Fruit fly (Drosophila melanogaster): Measurements from ENCODE around the gene CG32026.
A peak's percentile ranks its signal among the peaks of the same experiment; 100 is the strongest.

Gene CG32026

dm6 chr3L:8836162-8836561, at the start of gene CG32026:
CG32026 (plus strand) TSS chr3L:8836462.
- TF ChIP-seq CG17801 (GFP tag; optimal IDR thresholded peaks at IDR 0.05; ENCODE audit: partially characterized antibody): no peak

DNA sequence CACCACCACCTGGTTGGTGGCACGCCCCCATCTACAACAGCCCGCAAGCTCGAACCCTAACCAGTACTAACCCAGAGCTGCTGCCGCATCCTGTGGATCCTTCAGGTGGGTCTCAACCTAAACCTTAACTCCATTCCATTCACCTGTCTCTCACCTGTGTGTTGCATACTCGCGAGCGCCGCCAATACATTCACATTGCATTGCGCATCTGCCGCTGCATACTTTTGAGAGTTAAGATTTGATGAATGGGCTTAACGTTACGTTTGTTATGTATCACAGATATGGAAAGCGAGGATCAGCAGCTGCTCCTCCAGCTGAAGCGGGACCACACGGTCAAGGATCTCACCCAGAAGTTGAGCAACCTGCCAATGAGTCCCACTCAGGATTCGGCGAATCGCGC, 49.0 kb upstream of the CG32026 start:
- no peak for TF ChIP-seq CG17801 (GFP tag; optimal IDR thresholded peaks at IDR 0.05; ENCODE audit: partially characterized antibody)

DNA sequence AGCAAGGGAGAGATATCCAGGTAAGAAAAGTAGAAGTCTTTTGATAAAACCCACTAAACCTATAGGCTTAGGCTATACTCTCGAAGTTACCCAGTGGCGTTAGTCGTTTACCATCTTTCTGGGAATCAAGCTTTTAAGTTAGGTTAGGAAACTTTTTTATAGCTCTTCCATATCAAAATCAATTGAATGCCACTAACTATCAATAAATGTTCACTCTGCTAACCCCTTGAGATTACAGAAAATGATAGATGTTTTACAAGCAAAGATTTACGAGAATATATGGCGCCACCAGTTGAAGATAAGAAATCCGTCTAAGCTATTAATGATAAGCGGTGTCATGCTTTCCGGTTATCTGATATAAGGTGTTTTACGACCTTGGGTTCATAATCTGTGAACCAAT, 48.6 kb upstream of the CG32026 start:
- TF ChIP-seq CG17801 (GFP tag; optimal IDR thresholded peaks at IDR 0.05; ENCODE audit: partially characterized antibody): no peak

dm6 chr3L:8788445-8788844, 47.8 kb upstream of the CG32026 start, which contains the start of gene Acbp5:
Acbp5 (minus strand) TSS chr3L:8788545.
- no peak for TF ChIP-seq CG17801 (GFP tag; optimal IDR thresholded peaks at IDR 0.05; ENCODE audit: partially characterized antibody)

DNA sequence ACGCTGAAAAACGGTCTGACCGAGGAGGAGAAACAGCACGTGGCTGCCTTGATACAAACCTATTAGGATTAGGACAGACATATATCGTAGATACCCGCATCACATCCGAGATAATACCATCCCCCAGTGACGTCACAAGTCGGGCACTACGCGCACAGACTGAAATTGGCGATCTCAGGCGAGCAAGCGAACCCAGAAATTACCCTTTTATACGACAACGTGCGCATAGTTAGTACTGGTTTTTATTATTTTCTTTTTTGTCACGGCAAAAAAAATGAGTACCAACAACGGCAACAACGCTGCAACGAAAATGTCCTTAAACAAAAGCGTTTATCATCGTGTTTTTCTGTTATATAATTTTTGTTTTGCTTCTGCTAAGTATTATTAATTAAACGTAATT, 38.1 kb upstream of the CG32026 start:
- TF ChIP-seq CG17801 (GFP tag; optimal IDR thresholded peaks at IDR 0.05; ENCODE audit: partially characterized antibody): no peak

DNA sequence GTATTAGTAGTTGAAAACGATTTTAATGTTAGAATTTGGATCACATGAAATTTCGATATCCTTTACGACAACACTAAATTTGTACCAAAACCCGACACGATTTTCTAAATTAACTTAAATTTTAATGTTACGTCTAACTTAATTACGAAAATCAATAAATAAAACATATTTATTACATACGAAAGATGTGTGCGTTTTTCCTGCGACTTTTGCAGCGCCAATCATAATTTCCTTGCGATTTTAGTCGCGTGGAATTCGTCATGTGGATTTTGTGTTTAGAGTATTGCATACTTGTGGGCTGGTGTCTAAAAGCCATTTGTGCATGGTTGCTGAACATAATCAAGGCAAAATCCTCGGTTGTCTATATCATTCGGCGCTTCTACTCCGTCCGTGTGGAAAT, 37.7 kb upstream of the CG32026 start:
- TF ChIP-seq CG17801 (GFP tag; optimal IDR thresholded peaks at IDR 0.05; ENCODE audit: partially characterized antibody): no peak

DNA sequence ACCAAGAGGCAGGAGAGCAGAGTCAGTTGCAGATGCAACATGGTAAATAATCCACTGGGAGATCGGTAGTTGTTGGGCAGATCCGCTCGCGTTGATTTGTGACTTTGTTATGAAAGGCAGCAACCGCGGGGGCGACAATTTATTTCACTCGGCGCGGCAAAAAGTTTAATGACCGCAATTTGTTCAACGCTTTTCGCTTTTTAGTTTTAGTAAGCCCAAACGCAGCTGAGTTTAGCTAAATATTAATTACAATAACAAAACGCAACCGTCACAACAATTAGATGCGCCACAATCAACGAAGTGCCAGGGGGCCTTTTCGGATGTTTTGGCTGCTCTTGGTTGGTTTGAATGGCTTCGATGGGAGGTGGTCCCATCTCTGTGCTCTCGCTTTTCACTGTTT, 35.8 kb upstream of the CG32026 start, which contains the start of gene CG13310:
Gene CG13310 (minus strand): TSS at position 101 of the 400 bp plus-strand sequence.
- no peak for TF ChIP-seq CG17801 (GFP tag; optimal IDR thresholded peaks at IDR 0.05; ENCODE audit: partially characterized antibody)

DNA sequence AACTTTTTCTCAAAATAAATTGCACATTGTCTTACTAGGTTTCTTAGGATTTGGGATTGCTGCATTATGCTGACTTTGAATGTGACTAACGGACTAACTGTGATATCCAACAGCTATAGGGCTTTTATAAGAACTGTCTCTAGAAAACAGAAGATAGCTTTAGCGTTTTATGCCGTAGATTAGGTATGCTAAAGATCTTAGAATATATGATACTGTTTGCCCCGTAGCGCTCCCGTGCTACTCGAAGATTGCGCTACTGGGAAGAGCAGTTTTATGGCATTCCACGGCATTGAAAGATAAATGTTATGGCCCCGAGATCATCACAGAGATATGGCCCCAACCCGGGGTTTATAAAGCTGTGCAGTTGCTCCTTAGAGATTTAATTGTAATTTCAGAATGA, 34.2 kb upstream of the CG32026 start, which contains the start of the genes CG13311 and CG34426:
Gene CG13311 (minus strand): TSS at position 101 of the 400 bp plus-strand sequence.
Gene CG34426 (plus strand): TSS at position 400 of the 400 bp plus-strand sequence.
- TF ChIP-seq CG17801 (GFP tag; optimal IDR thresholded peaks at IDR 0.05; ENCODE audit: partially characterized antibody): no peak

DNA sequence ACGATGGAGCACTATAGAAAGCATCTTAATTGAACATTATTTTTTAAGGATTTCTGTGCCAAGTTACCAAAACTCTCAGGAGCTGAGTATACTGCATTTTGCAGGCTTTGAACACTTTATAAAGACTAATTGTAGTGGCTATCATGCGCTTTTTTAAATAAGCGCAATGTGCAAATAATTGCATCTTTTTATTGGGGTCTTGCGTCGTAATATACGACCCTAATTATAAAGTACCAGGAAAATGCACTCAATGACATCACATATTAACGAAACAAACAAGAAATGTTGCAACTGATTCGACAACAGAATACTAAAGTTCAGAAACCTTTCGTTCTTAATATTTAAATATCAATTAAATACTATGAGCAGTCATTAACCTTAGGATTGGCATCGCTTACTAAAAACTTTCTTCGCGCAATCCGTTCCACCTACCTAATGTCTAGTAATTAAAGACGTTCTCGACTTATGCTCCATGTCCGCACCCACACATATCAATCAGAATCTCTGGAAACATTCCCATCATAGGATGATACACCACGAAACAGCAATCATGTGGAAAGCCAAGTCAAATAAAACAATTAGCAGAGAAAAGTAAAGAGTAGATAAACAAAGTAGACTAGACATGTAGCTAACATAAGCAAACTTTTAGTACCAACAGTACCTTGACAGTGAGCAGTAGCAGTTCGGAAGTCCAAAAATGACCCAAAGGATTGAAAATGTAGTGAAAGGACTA, 32.0 kb upstream of the CG32026 start, which contains the start of the genes CG32023 and CG34427:
Gene CG32023 (minus strand): TSS at position 101 of the 733 bp plus-strand sequence.
Gene CG34427 (plus strand): TSS at position 683 of the 733 bp plus-strand sequence.
- no peak for TF ChIP-seq CG17801 (GFP tag; optimal IDR thresholded peaks at IDR 0.05; ENCODE audit: partially characterized antibody)

DNA sequence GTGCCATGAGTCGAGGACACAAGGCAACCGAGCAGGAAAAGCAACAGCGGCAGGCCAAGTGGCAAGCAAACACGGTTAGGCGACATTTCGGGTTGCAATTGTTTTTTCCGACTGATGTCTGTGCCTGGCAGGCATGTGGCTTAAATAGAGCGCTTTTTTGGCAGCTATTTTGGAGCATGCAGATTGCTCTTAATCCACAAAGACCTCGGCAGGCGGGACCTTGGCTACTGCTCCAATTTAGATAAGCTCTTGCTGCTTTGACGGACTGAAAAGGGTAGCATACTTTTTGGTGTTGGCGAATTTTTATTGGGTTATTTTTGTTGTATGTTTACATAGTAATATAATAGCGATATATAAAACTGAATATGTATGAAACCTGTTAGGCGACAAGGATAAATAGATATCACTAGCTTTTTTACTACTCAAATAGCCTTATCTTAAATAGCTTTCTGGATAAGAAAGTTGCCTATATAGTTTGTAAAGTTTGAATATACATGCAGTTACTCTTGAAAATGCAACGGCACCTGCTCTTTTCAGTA, 29.1 kb upstream of the CG32026 start, which contains the start of the genes CG13312 and CG32024:
Gene CG13312 (minus strand): TSS at position 101 of the 539 bp plus-strand sequence.
Gene CG32024 (plus strand): TSS at position 489 of the 539 bp plus-strand sequence.
- TF ChIP-seq CG17801 (GFP tag; optimal IDR thresholded peaks at IDR 0.05; ENCODE audit: partially characterized antibody): peak; percentile 21

DNA sequence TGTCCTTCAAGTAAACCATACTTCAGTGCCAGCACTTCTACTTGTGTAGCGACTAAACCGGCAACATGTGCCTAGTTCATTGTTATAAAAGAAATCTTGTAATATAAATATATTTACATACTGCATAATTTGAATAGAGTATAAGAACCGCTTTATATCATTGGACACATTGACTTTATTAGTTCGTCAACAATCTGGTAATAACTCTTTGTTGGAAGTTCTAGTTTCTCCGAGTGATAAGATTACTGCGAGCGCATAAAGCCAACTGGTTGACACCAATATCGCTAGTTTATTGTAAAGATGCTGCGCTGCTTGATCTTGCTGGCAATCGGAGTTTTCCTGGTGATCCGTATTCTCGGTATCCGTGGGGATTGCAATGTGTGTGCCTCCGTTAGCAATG, 28.0 kb upstream of the CG32026 start, which contains the start of gene CG13308:
Gene CG13308 (plus strand): TSS at position 301 of the 400 bp plus-strand sequence.
- TF ChIP-seq CG17801 (GFP tag; optimal IDR thresholded peaks at IDR 0.05; ENCODE audit: partially characterized antibody): no peak

- no peak for TF ChIP-seq CG17801 (GFP tag; optimal IDR thresholded peaks at IDR 0.05; ENCODE audit: partially characterized antibody)
Measured at dm6 chr3L:8810095-8810494, 26.2 kb upstream of the CG32026 start, which contains the start of gene CG13309. CG13309 (plus strand) TSS chr3L:8810395.

- TF ChIP-seq CG17801 (GFP tag; optimal IDR thresholded peaks at IDR 0.05; ENCODE audit: partially characterized antibody): no peak
Measured at dm6 chr3L:8813484-8813883, 22.8 kb upstream of the CG32026 start.

- no peak for TF ChIP-seq CG17801 (GFP tag; optimal IDR thresholded peaks at IDR 0.05; ENCODE audit: partially characterized antibody)
Measured at dm6 chr3L:8819441-8819840, 16.8 kb upstream of the CG32026 start.

dm6 chr3L:8821708-8822660, 14.3 kb upstream of the CG32026 start:
- TF ChIP-seq CG17801 (GFP tag; optimal IDR thresholded peaks at IDR 0.05; ENCODE audit: partially characterized antibody): no peak

Data from ovary, adult (tissue).